Worm (Caenorhabditis elegans) whole organism, L1 larva: Measurements from ENCODE around the gene best-22.
A peak's percentile ranks its signal among the peaks of the same experiment; 100 is the strongest.

Experiments
- C16A3.4 ChIP-seq: fragments of 150-350 bp; optimal IDR thresholded peaks from 2 replicates; lab custom pipeline; 2014; ENCODE audit warnings: missing biosample characterization, missing genetic modification characterization
- Y116A8C.19 ChIP-seq: sonication (generic microtip); optimal IDR thresholded peaks from 2 replicates; lab custom pipeline; 2016; ENCODE audit warnings: missing compliant biosample characterization, missing genetic modification characterization, borderline replicate concordance
- aha-1 ChIP-seq: fragments of 150-350 bp; optimal IDR thresholded peaks from 2 replicates; lab custom pipeline; 2014; ENCODE audit warnings: missing biosample characterization, missing genetic modification characterization
- alr-1 ChIP-seq: fragments of 200-800 bp; sonication (Bioruptor generic); optimal IDR thresholded peaks from 2 replicates; lab custom pipeline; 2018; ENCODE audit warnings: borderline replicate concordance, mild to moderate bottlenecking, missing genetic modification characterization, missing compliant biosample characterization
- aly-2 ChIP-seq: fragments of 150-350 bp; optimal IDR thresholded peaks from 2 replicates; lab custom pipeline; 2014; ENCODE audit warnings: missing biosample characterization, missing genetic modification characterization
- ama-1 ChIP-seq: fragments of 150-350 bp; optimal IDR thresholded peaks from 2 replicates; lab custom pipeline; 2014
- ceh-8 ChIP-seq: fragments of 200-800 bp; sonication (Bioruptor generic); optimal IDR thresholded peaks from 2 replicates; lab custom pipeline; 2018; ENCODE audit warnings: mild to moderate bottlenecking, missing genetic modification characterization, moderate library complexity, missing compliant biosample characterization
- dsc-1 ChIP-seq: sonication (generic microtip); optimal IDR thresholded peaks from 2 replicates; lab custom pipeline; 2016; ENCODE audit warnings: mild to moderate bottlenecking, missing genetic modification characterization, missing compliant biosample characterization
- efl-1 ChIP-seq, 4 experiments: fragments of 150-350 bp; optimal IDR thresholded peaks in 3 of 4; peaks in 1 of 4; 1 replicate in 1 of 4; 2 replicates in 3 of 4; lab custom pipeline; 2014; ENCODE audit warnings: missing biosample characterization in 2 of 4, missing genetic modification characterization in 2 of 4, missing genetic modification reagents in 2 of 4
- efl-3 ChIP-seq: fragments of 200-800 bp; sonication (Bioruptor generic); optimal IDR thresholded peaks from 2 replicates; lab custom pipeline; 2018; ENCODE audit warnings: mild to moderate bottlenecking, missing genetic modification characterization, missing compliant biosample characterization
- egl-27 ChIP-seq, 2 experiments: fragments of 150-350 bp in 1 of 2; sonication (generic microtip); optimal IDR thresholded peaks; 3 replicates each; lab custom pipeline; 2017 to 2018; ENCODE audit warnings: missing biosample characterization in 2 of 2, missing genetic modification characterization in 2 of 2, missing genetic modification reagents in 2 of 2
- elt-2 ChIP-seq: sonication (generic microtip); optimal IDR thresholded peaks from 2 replicates; lab custom pipeline; 2016; ENCODE audit warnings: missing genetic modification characterization, mild to moderate bottlenecking, inconsistent platforms, missing compliant biosample characterization, missing genetic modification reagents
- elt-3 ChIP-seq, 6 experiments: fragments of 150-350 bp in 1 of 6; sonication (generic microtip); optimal IDR thresholded peaks; 2 replicates each; lab custom pipeline; 2017 to 2018; ENCODE audit warnings: missing biosample characterization in 6 of 6, missing genetic modification characterization in 6 of 6, inconsistent platforms in 1 of 6
- fkh-10 ChIP-seq: sonication (generic microtip); optimal IDR thresholded peaks from 2 replicates; lab custom pipeline; 2017; ENCODE audit warnings: missing biosample characterization, missing genetic modification reagents, missing genetic modification characterization
- fkh-4 ChIP-seq: sonication (generic microtip); optimal IDR thresholded peaks from 2 replicates; lab custom pipeline; 2016; ENCODE audit warnings: missing compliant biosample characterization, missing genetic modification characterization, borderline replicate concordance
- fkh-8 ChIP-seq: sonication (generic microtip); optimal IDR thresholded peaks from 2 replicates; lab custom pipeline; 2016; ENCODE audit warnings: mild to moderate bottlenecking, missing genetic modification characterization, missing compliant biosample characterization
- fos-1 ChIP-seq: fragments of 150-350 bp; optimal IDR thresholded peaks from 2 replicates; lab custom pipeline; 2014; ENCODE audit warnings: missing biosample characterization, missing genetic modification characterization
- hpl-2 ChIP-seq: fragments of 150-350 bp; optimal IDR thresholded peaks from 2 replicates; lab custom pipeline; 2014; ENCODE audit warnings: missing biosample characterization, missing genetic modification reagents, missing genetic modification characterization
- irx-1 ChIP-seq: sonication (generic microtip); optimal IDR thresholded peaks from 2 replicates; lab custom pipeline; 2016; ENCODE audit warnings: missing genetic modification characterization, missing compliant biosample characterization
- lin-14 ChIP-seq: fragments of 200-800 bp; sonication (Bioruptor generic); optimal IDR thresholded peaks from 2 replicates; lab custom pipeline; 2018; ENCODE audit warnings: mild to moderate bottlenecking, missing genetic modification characterization, moderate library complexity, missing compliant biosample characterization
- lin-39 ChIP-seq: fragments of 150-350 bp; optimal IDR thresholded peaks from 2 replicates; lab custom pipeline; 2014; ENCODE audit warnings: missing biosample characterization, missing genetic modification reagents, missing genetic modification characterization
- lir-3 ChIP-seq: sonication (generic microtip); optimal IDR thresholded peaks from 2 replicates; lab custom pipeline; 2016; ENCODE audit warnings: mild to moderate bottlenecking, missing genetic modification characterization, moderate library complexity, missing compliant biosample characterization; ENCODE audit not compliant: poor library complexity
- lsy-2 ChIP-seq, 2 experiments: fragments of 150-350 bp; optimal IDR thresholded peaks; 2 replicates each; lab custom pipeline; 2014; ENCODE audit warnings: missing biosample characterization in 2 of 2, missing genetic modification characterization in 2 of 2
- mab-9 ChIP-seq: fragments of 200-800 bp; sonication (Bioruptor generic); IDR thresholded peaks from 2 replicates; pipeline ENCODE4 v1.3.6; 2022; ENCODE audit warnings: missing genetic modification reagents, missing genetic modification characterization, missing compliant biosample characterization
- mdl-1 ChIP-seq, 2 experiments: fragments of 150-350 bp; optimal IDR thresholded peaks; 2 replicates each; lab custom pipeline; 2014 to 2017; ENCODE audit warnings: missing biosample characterization in 2 of 2, missing genetic modification characterization in 2 of 2, inconsistent platforms in 1 of 2
- mep-1 ChIP-seq: fragments of 150-350 bp; optimal IDR thresholded peaks from 2 replicates; lab custom pipeline; 2014; ENCODE audit warnings: missing biosample characterization, missing genetic modification characterization
- nhr-11 ChIP-seq: fragments of 150-350 bp; optimal IDR thresholded peaks from 2 replicates; lab custom pipeline; 2014; ENCODE audit warnings: missing biosample characterization, missing genetic modification characterization
- nhr-12 ChIP-seq: sonication (generic microtip); optimal IDR thresholded peaks from 2 replicates; lab custom pipeline; 2017; ENCODE audit warnings: missing biosample characterization, missing genetic modification characterization
- nhr-20 ChIP-seq: sonication (generic microtip); optimal IDR thresholded peaks from 2 replicates; lab custom pipeline; 2016; ENCODE audit warnings: mild to moderate bottlenecking, missing genetic modification characterization, missing compliant biosample characterization
- nhr-47 ChIP-seq: sonication (generic microtip); optimal IDR thresholded peaks from 2 replicates; lab custom pipeline; 2016; ENCODE audit warnings: mild to moderate bottlenecking, missing genetic modification characterization, moderate library complexity, missing compliant biosample characterization
- nhr-71 ChIP-seq: sonication (generic microtip); optimal IDR thresholded peaks from 2 replicates; lab custom pipeline; 2016; ENCODE audit warnings: mild to moderate bottlenecking, missing genetic modification characterization, moderate library complexity, missing compliant biosample characterization
- nhr-76 ChIP-seq: sonication (generic microtip); optimal IDR thresholded peaks from 2 replicates; lab custom pipeline; 2017; ENCODE audit warnings: missing biosample characterization, missing genetic modification characterization
- nhr-77 ChIP-seq: fragments of 150-350 bp; optimal IDR thresholded peaks from 2 replicates; lab custom pipeline; 2014; ENCODE audit warnings: missing biosample characterization, missing genetic modification characterization
- nhr-85 ChIP-seq: sonication (generic microtip); peaks from one replicate; lab custom pipeline; 2016; ENCODE audit warnings: missing genetic modification characterization, inconsistent platforms, missing compliant biosample characterization
- rnt-1 ChIP-seq: sonication (generic microtip); optimal IDR thresholded peaks from 2 replicates; lab custom pipeline; 2016; ENCODE audit warnings: mild to moderate bottlenecking, missing genetic modification characterization, moderate library complexity, missing compliant biosample characterization
- skn-1 ChIP-seq: fragments of 150-350 bp; optimal IDR thresholded peaks from 2 replicates; lab custom pipeline; 2014; ENCODE audit warnings: missing biosample characterization, missing genetic modification characterization
- snpc-4 ChIP-seq: fragments of 150-350 bp; optimal IDR thresholded peaks from 2 replicates; lab custom pipeline; 2014; ENCODE audit warnings: missing biosample characterization, missing genetic modification characterization
- snu-23 ChIP-seq: sonication (generic microtip); optimal IDR thresholded peaks from 2 replicates; lab custom pipeline; 2016; ENCODE audit warnings: missing genetic modification characterization, missing compliant biosample characterization
- sox-4 ChIP-seq: sonication (generic microtip); optimal IDR thresholded peaks from 2 replicates; lab custom pipeline; 2016; ENCODE audit warnings: missing genetic modification characterization, missing compliant biosample characterization
- sup-37 ChIP-seq: fragments of 200-800 bp; sonication (Bioruptor generic); optimal IDR thresholded peaks from 2 replicates; lab custom pipeline; 2018; ENCODE audit warnings: mild to moderate bottlenecking, missing genetic modification characterization, missing compliant biosample characterization
- swsn-7 ChIP-seq: sonication (generic microtip); optimal IDR thresholded peaks from 2 replicates; lab custom pipeline; 2016; ENCODE audit warnings: missing genetic modification characterization, missing compliant biosample characterization
- tbx-2 ChIP-seq: sonication (generic microtip); optimal IDR thresholded peaks from 2 replicates; lab custom pipeline; 2016; ENCODE audit warnings: missing genetic modification characterization, missing compliant biosample characterization
- unc-130 ChIP-seq: fragments of 150-350 bp; optimal IDR thresholded peaks from 2 replicates; lab custom pipeline; 2017; ENCODE audit warnings: missing biosample characterization, missing genetic modification characterization, inconsistent platforms
- unc-62 ChIP-seq: fragments of 150-350 bp; optimal IDR thresholded peaks from 2 replicates; lab custom pipeline; 2014; ENCODE audit warnings: missing biosample characterization, missing genetic modification reagents, missing genetic modification characterization
- unc-86 ChIP-seq: sonication (generic microtip); optimal IDR thresholded peaks from 2 replicates; lab custom pipeline; 2016; ENCODE audit warnings: missing genetic modification characterization, missing compliant biosample characterization
- unc-98 ChIP-seq: fragments of 200-800 bp; sonication (Bioruptor generic); IDR thresholded peaks from 2 replicates; pipeline ENCODE4 v1.3.6; 2022; ENCODE audit warnings: missing genetic modification characterization, missing compliant biosample characterization
- xbp-1 ChIP-seq: sonication (generic microtip); optimal IDR thresholded peaks from 2 replicates; lab custom pipeline; 2016; ENCODE audit warnings: missing genetic modification characterization, missing compliant biosample characterization
- ztf-11 ChIP-seq, 2 experiments: sonication (generic microtip); optimal IDR thresholded peaks; 2 replicates each; lab custom pipeline; 2016 to 2017; ENCODE audit warnings: missing genetic modification characterization in 2 of 2, missing biosample characterization in 1 of 2, missing compliant biosample characterization in 1 of 2

Gene best-22

DNA sequence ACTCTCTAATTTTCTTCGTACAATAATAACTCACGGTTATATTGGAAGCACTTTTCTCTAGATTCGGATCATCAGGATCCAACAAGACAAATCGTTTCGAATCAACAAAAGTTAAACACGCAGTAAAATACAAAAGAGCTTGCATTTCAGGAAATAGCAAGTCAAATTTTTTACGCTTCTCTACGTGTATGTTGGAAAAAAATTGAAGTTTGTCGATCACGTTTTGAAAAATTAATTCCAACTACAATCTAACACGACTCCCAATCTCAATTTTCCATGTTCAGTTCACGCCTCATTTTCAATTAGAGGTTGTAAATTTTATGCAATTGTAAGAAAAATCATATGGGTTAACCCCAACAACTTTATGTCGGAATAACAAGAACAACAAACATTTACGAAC is 40.2 kb downstream of the best-22 start, which contains the start of gene spe-45:
spe-45 (minus strand) TSS at position 145 of the 400 bp plus-strand sequence.
- no peak for TF ChIP-seq swsn-7 (tag; lab: Kevin White, UChicago)
- no peak for TF ChIP-seq mab-9 (GFP tag; lab: Robert Waterston, UW)
- no peak for TF ChIP-seq hpl-2 (GFP tag; lab: Kevin White, UChicago)
- TF ChIP-seq xbp-1, result no peak
- TF ChIP-seq unc-86 (tag; lab: Kevin White, UChicago), result no peak
- TF ChIP-seq nhr-85 (tag; lab: Kevin White, UChicago), result peak; percentile 33
- no peak for TF ChIP-seq nhr-47 (tag; lab: Kevin White, UChicago)
- no peak for TF ChIP-seq lin-39
- no peak for TF ChIP-seq fkh-8 (tag; lab: Kevin White, UChicago)
- no peak for TF ChIP-seq nhr-12 (tag; lab: Kevin White, UChicago)
- TF ChIP-seq fkh-4 (tag; lab: Kevin White, UChicago), result no peak
- TF ChIP-seq fos-1, result no peak
- no peak for TF ChIP-seq lin-14 (GFP tag; lab: Kevin White, UChicago)
- TF ChIP-seq lsy-2 (tag; optimal IDR thresholded peaks at IDR 0.05; lab: Kevin White, UChicago), result peak in 1 of 2 experiments; percentile 40

DNA sequence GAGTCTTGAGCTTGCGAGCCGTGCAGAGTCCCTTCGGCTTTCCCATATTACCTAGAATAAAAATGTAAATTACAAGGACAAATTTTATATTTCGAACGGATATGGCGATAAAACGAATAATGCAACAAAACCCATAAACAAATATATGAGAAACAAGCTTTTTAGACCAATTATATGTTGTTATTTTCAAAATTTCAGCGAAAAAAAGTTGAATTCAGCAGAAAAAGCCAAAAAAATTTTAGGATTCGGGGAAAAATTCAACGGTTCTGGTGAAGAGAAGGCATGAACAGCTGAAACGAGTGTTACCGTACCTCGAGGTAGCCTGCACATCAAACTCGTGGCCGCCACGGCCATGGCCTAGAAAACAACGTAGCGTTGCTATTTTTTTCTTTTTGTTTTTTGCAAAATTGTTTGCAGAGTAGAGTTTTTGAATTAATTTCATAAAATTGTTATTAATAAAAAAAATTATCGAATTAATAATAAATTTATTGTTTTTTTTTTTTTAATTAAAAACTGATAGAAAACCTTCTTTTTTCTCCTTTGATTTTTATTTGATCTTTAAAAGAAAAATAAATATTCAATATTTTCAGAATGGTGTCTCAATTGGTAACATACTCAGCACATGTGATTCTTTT is 41.4 kb downstream of the best-22 start, which contains the start of the genes rps-23 and dpm-3:
rps-23 (minus strand) TSS at position 51 of the 635 bp plus-strand sequence.
dpm-3 (plus strand) TSS at position 585 of the 635 bp plus-strand sequence.
- peak; percentile 95 for TF ChIP-seq skn-1 (tag; lab: Kevin White, UChicago)
- no peak for TF ChIP-seq unc-62 (GFP tag; lab: Kevin White, UChicago)
- TF ChIP-seq elt-2, result peak; percentile 79
- peak; percentile 95 for TF ChIP-seq tbx-2 (tag; lab: Kevin White, UChicago)
- peak; percentile 93 for TF ChIP-seq mab-9 (GFP tag; lab: Robert Waterston, UW)
- peak; percentile 96 for TF ChIP-seq snu-23 (GFP tag; lab: Kevin White, UChicago)
- TF ChIP-seq xbp-1, result peak; percentile 94
- TF ChIP-seq mep-1 (tag; lab: Kevin White, UChicago), result peak; percentile 98
- peak; percentile 75 for TF ChIP-seq snpc-4 (tag; lab: Kevin White, UChicago)
- TF ChIP-seq alr-1, result no peak
- TF ChIP-seq nhr-77 (tag; lab: Kevin White, UChicago), result peak; percentile 84
- TF ChIP-seq sup-37 (GFP tag; lab: Kevin White, UChicago), result peak; percentile 74
- peak; percentile 94 for TF ChIP-seq nhr-20 (tag; lab: Kevin White, UChicago)
- TF ChIP-seq dsc-1 (tag; lab: Kevin White, UChicago), result peak; percentile 91
- TF ChIP-seq ztf-11 (tag; optimal IDR thresholded peaks at IDR 0.05; lab: Kevin White, UChicago), result peak in 1 of 2 experiments; percentile 89
- peak; percentile 85 for TF ChIP-seq lin-39
- TF ChIP-seq fos-1, result peak; percentile 91
- peak; percentile 53 for TF ChIP-seq Y116A8C.19 (tag; lab: Kevin White, UChicago)
- TF ChIP-seq C16A3.4 (tag; lab: Kevin White, UChicago), result peak; percentile 97
- TF ChIP-seq efl-1 (optimal IDR thresholded peaks at IDR 0.05; lab: Kevin White, UChicago), result peak; percentile 93 to 96
- peak; percentile 87 to 98 for TF ChIP-seq efl-1 (GFP tag; optimal IDR thresholded peaks at IDR 0.05 in 1 of 2; lab: Kevin White, UChicago)
- peak; percentile 99 for TF ChIP-seq rnt-1 (tag; lab: Kevin White, UChicago)
- TF ChIP-seq ceh-8 (GFP tag; lab: Kevin White, UChicago), result peak; percentile 46
- peak; percentile 98 for TF ChIP-seq fkh-8 (tag; lab: Kevin White, UChicago)
- TF ChIP-seq lin-14 (GFP tag; lab: Kevin White, UChicago), result peak; percentile 94
- TF ChIP-seq aha-1 (tag; lab: Kevin White, UChicago), result peak; percentile 37
- TF ChIP-seq unc-86 (tag; lab: Kevin White, UChicago), result peak; percentile 91
- TF ChIP-seq mdl-1 (tag; optimal IDR thresholded peaks at IDR 0.05; lab: Kevin White, UChicago), result peak in 1 of 2 experiments; percentile 87
- TF ChIP-seq irx-1 (tag; lab: Kevin White, UChicago), result peak; percentile 89
- peak; percentile 81 for TF ChIP-seq fkh-10
- TF ChIP-seq efl-3, result peak; percentile 10
- TF ChIP-seq unc-98 (GFP tag; lab: Robert Waterston, UW), result peak; percentile 90
- TF ChIP-seq elt-3 (tag; optimal IDR thresholded peaks at IDR 0.05; lab: Kevin White, UChicago), result peak in 5 of 6 experiments; percentile 27 to 86 (median 72)
- peak; percentile 20 for TF ChIP-seq ama-1 (lab: Kevin White, UChicago)
- TF ChIP-seq nhr-11, result peak; percentile 87
- TF ChIP-seq nhr-71, result peak; percentile 97
- TF ChIP-seq nhr-76 (tag; lab: Kevin White, UChicago), result no peak
- TF ChIP-seq egl-27 (tag; optimal IDR thresholded peaks at IDR 0.05; lab: Kevin White, UChicago), result no peak
- TF ChIP-seq aly-2 (tag; lab: Kevin White, UChicago), result peak; percentile 81
- peak; percentile 79 for TF ChIP-seq sox-4 (tag; lab: Kevin White, UChicago)
- TF ChIP-seq lir-3 (tag; lab: Kevin White, UChicago), result peak; percentile 96
- TF ChIP-seq unc-130 (tag; lab: Kevin White, UChicago), result peak; percentile 98
